Fruit fly (Drosophila melanogaster): ENCODE measurements around the gene SkpD.

dm6 chrX:19825191-19825590 lies 12.7 kb downstream of the SkpD start:
- TF ChIP-seq CG32121 (GFP tag; IDR thresholded peaks at IDR 0.05), result no peak
- no peak for TF ChIP-seq fd96Ca (GFP tag; IDR thresholded peaks at IDR 0.05)
- no peak for TF ChIP-seq D1 (tag; optimal IDR thresholded peaks at IDR 0.05)
